Worm (Caenorhabditis elegans): Measurements from ENCODE around the gene gei-13.

- TF ChIP-seq blmp-1 (tag; optimal IDR thresholded peaks at IDR 0.05; ENCODE audit: insufficient read depth) (no peak), unc-62 (GFP tag; optimal IDR thresholded peaks at IDR 0.05) (no peak), lin-13 (GFP tag; optimal IDR thresholded peaks at IDR 0.05) (no peak)
Measured at ce11 chrIII:9592118-9592517, 44.8 kb downstream of the gei-13 start, which contains the start of gene acox-1.5.
